Fruit fly (Drosophila melanogaster): ENCODE measurements around the gene Cdc14.

Gene Cdc14

DNA sequence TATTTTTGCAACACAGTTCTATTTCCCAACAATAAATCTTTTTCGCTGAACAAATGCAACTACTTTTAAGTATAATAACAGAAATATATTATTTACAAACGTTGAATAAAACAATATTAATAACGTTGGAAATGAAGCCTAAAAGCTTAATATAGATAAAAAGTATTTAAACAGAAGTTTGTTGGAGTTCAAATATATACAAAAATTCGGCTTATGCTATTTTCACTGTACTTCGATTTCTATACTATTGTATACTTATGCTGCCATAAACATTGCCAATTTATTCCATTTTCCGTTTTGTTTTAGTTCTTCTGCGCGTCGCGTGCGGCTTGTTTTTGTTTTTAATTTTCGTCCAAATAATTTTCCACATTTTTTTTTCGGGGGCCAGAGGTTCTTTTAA is 10.3 kb upstream of the Cdc14 start, which contains the start of gene CG7115:
Gene CG7115 (plus strand): TSS at position 301 of the 400 bp plus-strand sequence.
- no peak for TF ChIP-seq CG17801 (GFP tag; optimal IDR thresholded peaks at IDR 0.05; ENCODE audit: partially characterized antibody)

DNA sequence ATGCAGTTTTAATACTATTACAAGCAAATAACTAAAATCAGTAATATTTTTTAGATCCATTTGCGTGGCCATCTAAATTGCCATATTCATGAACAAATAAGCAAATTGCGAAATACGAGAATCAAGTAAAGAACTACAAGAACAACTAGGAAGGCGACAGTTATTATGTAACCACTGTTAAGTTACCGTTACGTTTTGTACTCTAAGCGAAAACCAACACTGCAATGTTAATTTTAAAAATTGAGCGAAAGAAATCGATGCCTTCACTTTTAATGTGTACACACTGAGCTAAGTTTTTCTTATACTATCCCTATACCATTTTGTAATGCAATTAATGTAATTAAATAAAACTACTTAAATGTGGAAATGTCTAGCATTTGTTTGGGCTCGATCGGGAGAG is 9.9 kb upstream of the Cdc14 start:
- no peak for TF ChIP-seq CG17801 (GFP tag; optimal IDR thresholded peaks at IDR 0.05; ENCODE audit: partially characterized antibody)

DNA sequence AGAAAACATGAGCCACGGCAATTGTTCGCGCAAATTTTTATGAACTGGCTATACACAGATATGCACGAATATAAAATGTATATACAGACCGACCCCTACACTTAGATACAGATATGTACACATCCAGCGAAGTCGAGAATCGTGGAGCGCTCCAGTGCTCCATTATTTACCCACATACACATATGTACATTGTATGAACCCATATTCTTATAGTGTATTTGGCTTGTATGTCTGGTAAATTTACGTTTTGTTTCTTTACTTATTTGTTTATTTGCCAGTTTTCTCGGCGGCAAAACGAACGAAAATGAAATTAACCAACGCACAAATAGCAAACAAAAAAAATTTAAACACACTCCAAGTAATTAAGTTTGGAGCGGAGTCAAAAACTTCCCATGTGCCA is 2.9 kb upstream of the Cdc14 start:
- TF ChIP-seq CG17801 (GFP tag; optimal IDR thresholded peaks at IDR 0.05; ENCODE audit: partially characterized antibody): no peak

DNA sequence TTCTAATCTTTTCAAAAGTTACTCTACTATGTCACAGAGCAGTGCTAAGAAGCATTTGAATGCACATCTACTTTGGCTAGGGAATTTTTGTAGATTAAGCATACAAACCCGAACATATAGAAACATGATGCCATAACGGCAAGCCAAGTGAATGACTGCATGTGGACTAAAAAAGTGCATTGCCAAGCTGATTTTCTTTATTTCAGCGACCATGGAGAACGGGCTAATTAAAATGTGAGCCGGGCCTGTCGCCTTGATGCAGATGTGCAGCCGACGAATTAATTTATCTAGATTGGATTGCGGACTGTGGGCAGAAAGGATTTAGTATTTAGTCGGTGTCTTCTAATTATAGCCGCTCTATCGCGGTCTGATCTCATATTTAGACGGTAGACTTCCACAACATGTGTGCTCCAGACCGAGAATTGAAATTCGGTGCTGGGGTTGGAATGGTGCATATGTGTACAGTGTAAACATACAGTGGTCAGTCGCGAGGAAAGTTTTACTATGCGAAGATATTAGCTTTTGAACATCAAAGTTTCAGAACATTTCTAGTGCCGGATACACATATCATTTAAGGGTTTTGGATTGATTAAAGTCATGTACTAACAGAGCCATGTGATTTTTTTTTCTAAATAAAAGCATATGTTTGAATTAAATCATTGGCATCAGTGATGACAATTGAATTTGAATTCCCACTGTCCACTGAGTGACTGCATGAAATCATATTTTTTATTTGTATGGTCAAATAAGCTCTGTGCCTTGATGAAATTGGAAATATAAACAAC is 2.2 kb upstream of the Cdc14 start:
- no peak for TF ChIP-seq CG17801 (GFP tag; optimal IDR thresholded peaks at IDR 0.05; ENCODE audit: partially characterized antibody)

DNA sequence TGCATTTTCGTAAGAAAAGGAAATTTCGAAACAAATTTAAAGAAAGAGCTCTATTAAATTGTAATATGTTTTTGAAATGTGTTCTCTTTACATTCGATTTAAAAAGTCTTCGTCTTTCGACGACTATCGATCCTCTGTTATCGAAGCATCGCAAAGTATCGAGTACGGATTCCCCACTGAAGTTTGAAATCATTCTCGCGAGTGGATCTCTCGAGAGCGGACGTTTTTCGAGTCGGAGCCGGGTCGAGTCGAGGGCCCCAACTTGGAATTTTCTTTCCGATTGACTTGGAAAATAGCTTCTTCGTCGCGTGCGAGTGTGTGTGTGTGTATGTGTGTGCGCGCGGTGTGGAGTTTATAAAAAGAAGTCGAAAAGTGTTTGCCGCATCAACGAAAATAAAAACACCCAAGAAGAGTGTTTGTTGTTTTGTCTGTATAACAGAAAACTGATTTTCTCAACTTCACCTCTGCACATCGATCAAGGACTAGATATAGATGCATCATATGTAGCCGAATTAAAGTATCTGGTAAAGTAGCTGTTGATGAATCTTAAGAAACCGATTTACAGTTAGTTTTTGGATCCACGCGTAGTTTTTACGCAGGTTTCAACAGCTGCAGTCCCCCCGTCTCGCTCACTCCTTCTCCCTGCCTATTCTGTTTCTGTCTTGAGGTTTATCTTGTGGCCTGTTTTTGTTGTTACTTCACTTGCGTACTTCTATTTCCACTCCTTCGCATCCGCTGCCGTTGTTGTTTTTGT is 923 bp upstream of the Cdc14 start, which contains the start of gene LanB1:
Gene LanB1 (plus strand): TSS at position 190 of the 754 bp plus-strand sequence.
- TF ChIP-seq CG17801 (GFP tag; optimal IDR thresholded peaks at IDR 0.05; ENCODE audit: partially characterized antibody): no peak

DNA sequence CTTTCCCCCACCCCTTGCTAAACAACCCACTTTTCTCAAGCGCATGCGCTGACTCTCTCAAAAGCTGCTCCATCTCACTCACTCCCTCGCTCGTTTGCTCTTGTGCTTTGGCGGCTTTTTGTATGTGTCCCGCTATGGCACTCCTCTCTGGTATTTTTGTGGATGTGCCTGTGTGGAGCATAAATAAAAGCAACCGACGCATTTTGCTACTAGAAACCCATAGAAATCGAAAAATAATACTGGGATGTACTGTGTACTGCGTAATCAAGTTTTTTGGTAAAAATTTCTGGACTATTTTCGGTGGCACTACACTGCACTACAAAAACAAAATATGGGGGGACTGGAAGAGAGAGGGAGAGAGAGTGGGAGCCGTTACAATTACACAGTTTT is 809 bp downstream of the Cdc14 start:
- no peak for TF ChIP-seq CG17801 (GFP tag; optimal IDR thresholded peaks at IDR 0.05; ENCODE audit: partially characterized antibody)

DNA sequence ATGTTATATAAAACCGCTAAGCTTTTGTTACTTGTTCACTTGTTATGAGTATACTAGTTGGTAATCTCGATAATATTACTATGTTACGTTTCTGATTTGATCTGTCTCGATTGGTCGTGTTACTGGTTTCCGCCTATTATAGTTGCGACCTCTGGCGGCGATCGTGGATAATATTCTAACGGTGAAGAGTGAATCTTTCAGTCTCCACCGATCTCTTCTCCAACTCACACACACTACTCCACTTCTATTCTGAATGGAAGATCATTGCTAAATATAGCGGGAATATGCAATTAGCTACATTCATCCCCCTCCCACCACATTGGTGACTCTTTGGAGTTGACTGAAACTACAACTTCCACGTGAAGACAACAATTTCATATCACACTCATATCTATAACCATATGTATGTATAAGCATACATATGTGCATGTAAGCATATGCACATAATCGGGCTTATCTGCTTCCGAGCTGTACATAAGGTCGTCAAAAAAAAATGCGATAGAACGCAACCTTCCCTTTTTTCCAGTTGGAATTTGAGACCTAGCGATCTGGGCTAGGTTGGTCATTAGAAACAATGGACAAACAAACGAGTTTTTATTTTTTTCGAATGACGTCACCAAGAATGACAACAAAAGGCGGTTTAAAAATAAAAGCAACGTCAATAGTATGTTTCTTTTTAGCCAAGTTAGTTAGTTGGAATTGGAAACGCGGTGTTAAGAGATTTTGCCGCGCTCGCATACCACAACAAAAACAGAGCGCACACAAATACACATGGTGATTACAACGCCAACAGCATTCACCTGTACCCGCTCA is 1.4 kb downstream of the Cdc14 start:
- no peak for TF ChIP-seq CG17801 (GFP tag; optimal IDR thresholded peaks at IDR 0.05; ENCODE audit: partially characterized antibody)

DNA sequence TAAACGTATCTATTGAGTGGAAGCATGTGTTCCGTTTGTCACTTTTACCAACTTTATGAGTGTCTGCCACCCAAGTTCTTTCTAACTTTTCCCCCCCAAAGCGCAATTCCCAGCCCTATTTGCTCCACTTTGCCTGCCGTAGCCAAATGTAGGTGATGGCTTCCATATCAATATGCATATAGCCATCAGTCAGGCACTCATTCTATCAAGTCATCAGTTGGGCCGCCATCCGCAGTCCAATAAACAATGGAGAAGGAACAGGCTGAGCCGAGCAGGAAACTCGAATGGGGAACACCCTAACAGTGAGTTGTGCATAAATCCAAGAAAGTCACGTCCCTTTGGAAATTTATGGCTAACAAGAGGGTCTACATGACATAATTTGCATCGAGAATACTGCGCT is 2.9 kb downstream of the Cdc14 start:
- TF ChIP-seq CG17801 (GFP tag; optimal IDR thresholded peaks at IDR 0.05; ENCODE audit: partially characterized antibody): no peak

DNA sequence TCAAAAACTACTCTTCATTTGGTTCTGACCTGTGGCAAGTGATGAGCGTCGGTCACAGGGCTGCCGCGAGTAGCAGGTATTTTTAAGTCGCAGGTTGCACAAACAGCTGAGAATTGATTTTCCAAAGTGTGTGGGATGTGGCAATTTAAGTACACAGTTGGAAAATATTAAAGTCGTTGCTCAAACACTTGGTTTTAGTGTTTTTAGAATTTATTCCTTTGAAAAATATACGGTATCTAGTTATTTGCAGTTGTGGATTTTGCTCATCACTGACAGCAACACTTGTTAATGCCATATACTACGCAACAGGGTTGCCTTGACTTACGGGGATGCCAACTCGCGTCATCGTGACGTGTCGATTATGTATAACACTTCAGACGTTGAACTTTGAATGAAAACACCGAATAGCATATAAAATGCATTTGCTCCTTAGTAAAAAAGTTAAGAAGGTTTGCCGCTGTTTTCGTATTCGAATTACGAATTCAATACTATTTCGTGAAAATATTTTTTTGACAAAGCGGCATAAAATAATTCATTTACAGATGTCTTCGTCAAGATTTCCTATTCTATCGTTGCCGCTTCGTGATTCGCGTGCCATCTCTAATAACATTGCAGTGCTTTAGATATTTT is 10.6 kb downstream of the Cdc14 start, which contains the start of the genes Herp and r2d2:
Gene Herp (minus strand): TSS at position 255 of the 630 bp plus-strand sequence.
Gene r2d2 (plus strand): TSS at position 344 of the 630 bp plus-strand sequence.
- TF ChIP-seq CG17801 (GFP tag; optimal IDR thresholded peaks at IDR 0.05; ENCODE audit: partially characterized antibody): peak; percentile 89

DNA sequence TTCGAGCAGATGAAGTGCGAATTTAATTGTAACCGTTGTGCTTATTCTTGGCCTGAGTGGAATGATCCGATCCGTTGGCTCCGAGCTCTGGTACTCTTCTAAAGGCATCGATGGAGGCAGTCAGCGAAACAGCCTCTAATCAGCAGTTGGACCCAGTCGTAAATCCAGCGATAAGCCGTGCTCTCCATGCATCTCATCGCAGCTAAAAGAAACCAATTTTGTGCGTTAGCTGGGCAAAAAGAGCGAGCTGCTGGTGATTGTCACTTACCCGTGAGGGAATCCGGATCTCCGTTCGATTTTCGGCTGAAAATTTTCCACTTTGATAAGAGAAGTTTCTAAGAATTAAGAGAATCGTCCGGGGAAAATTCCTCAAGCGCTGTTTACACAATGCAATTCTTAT is 14.6 kb downstream of the Cdc14 start, which contains the start of gene LKRSDH:
Gene LKRSDH (minus strand): TSS at position 101 of the 400 bp plus-strand sequence.
- TF ChIP-seq CG17801 (GFP tag; optimal IDR thresholded peaks at IDR 0.05; ENCODE audit: partially characterized antibody): no peak

DNA sequence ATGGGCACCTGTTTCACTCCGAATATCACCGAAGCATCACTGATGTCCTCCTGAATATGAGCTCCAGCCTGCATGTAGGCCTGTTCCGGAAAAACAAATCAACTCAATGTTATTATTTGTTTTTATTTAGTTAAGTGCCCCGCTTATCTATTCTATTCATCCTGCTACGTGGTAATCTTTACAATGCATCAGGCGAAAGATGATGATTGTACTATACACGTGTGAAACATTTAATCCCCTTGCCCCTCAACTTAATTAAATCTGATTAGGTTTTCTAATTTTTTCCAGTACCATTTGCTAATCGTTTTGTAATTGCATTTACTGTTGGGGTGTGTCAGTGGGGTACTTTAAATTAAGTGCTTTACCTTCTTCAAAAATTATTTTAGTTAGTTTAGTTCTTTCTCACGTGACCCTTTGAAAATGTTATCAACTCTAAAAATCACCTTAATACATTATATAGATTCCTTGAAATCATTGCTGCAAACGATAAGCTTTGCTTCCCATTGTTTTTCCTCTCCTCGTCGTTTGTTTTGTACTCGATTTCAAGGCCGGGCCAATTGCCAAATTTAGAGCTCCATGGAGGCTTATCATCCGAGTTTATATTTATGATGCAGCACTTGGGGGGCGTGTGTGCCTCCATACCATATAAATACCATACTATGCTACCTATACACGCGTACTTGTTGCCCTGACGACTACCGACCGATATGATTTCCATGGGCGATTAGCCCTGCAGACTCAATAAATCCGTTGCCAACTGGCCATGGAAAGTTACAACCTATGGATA is 15.6 kb downstream of the Cdc14 start:
- peak; percentile 1 for TF ChIP-seq CG17801 (GFP tag; optimal IDR thresholded peaks at IDR 0.05; ENCODE audit: partially characterized antibody)

DNA sequence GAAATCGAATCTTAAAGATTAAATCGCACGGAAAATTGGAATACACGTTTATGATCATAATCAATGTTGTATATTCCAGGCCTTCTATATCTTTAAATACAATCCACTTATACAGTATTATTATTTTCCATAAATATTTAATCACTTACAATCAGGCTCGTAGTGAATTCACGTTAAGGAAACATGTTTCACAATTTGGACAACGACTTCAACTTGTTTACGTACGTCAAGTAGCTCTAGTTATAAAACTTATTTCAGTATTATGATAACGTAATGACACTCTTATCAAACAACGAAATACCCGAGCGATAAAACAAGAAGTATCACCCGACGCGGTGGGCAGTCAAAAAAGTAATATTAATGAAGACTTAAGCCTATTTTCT is 19.2 kb downstream of the Cdc14 start:
- TF ChIP-seq CG17801 (GFP tag; optimal IDR thresholded peaks at IDR 0.05; ENCODE audit: partially characterized antibody): no peak

DNA sequence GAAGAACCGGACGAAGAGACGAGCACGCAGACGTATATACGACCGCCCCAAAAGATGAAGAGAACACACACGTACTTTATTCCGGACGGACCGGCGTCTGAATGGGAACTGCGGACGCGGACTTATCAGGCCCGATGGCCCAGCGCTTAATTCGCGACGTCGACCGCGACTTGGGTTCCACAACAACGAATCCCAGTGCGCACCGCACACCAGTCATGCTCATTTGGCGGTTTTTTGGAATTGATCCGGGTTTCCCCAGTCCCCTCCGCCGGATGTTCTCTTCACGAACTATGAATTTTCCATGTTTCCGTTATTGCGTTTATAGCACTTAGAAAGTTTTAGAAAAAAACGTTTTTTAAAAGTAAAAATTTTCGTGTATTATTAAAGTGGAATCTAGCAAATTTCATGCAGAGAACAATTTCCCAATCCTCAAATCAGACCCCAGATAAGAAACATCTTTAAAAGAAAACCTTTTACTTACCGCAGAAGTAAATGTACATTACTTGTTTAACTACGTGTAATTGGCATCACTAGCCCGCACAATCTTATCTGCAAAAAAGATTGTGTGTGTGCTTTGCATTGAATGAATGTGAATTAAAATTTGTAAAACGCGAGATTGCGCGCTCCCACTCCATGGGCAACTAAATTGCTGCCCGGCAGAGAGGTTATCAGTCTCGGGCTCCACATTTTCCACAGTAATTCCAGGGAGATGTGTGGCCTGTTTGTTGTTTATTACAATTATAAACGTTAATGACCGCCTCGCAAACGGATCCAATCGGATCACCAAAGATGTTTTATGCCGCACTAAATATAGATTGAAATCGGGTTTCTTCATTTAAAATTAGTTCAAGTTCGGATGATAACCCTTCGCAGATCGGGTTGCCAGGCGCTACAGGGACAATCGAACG is 19.8 kb downstream of the Cdc14 start, which contains the start of gene CG7149:
Gene CG7149 (minus strand): TSS at position 110 of the 908 bp plus-strand sequence.
- peak; percentile 38 for TF ChIP-seq CG17801 (GFP tag; optimal IDR thresholded peaks at IDR 0.05; ENCODE audit: partially characterized antibody)
